Worm (Caenorhabditis elegans): ENCODE data around the gene cest-8.

DNA sequence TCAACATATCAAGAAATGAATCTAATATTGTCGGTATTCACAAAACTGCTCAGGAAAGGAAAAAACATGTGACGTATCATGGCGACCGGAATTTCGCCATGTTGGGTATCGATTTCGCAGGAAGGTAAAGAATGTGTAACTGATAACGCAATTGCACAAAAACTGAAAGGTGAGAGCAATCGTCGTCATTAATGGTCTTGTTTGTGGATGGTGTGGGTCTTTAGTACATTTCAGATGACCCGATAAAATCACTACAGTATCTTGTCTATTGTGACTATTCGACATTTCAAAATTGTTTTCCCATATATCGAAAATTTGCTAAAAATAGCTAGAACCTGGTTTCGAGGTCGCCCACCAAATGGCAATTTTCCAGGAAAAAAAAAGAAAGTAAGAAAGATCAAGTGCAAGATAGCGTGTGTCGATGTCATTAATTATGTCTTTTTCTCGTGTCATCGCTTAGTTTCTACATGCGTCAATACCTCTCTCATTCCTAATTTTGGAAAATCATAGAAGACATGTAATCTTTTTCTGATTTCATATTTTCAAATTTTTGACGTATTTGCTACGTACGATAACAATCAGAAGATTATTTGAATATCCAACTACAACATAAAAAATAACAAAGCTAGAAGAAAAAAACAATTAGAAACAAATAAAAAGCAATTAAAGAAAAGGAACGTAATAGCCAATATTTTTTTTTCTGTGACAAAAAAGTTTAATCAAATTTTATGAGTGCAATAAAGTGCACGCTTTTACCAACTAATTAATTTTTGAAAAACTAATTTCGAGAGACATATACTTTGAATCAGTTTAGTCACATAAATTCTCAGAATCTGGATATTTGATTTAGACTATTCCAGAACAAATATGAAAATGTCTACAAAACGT, 9.1 kb upstream of the cest-8 start:
- TF ChIP-seq nhr-76 (tag; optimal IDR thresholded peaks at IDR 0.05) (no peak), unc-62 (GFP tag; optimal IDR thresholded peaks at IDR 0.05) (no peak), nhr-28 (tag; optimal IDR thresholded peaks at IDR 0.05) (no peak), ces-1 (GFP tag; optimal IDR thresholded peaks at IDR 0.05) (no peak)
